Fruit fly (Drosophila melanogaster): ENCODE results near the gene CG32037.

Gene CG32037

dm6 chr3L:9509037-9509830 lies 17.2 kb upstream of the CG32037 start, which contains the start of gene CG3408 (continued):
- peak; percentile 84 for TF ChIP-seq sens (GFP tag)
- TF ChIP-seq fu2 (GFP tag; optimal IDR thresholded peaks at IDR 0.05): no peak
- no peak for TF ChIP-seq Hr78 (GFP tag; optimal IDR thresholded peaks at IDR 0.05)
- TF ChIP-seq grau (tag; optimal IDR thresholded peaks at IDR 0.05): no peak
- no peak for TF ChIP-seq bcd (GFP tag; optimal IDR thresholded peaks at IDR 0.05)
- peak in 1 of 2 experiments; percentile 77 for TF ChIP-seq Eip74EF (GFP tag; optimal IDR thresholded peaks at IDR 0.05)
- no peak for TF ChIP-seq CG5953 (GFP tag; IDR thresholded peaks at IDR 0.05)
- TF ChIP-seq CG11560 (tag; IDR thresholded peaks at IDR 0.05): no peak
- TF ChIP-seq Ada2b (GFP tag; IDR thresholded peaks at IDR 0.05): no peak
- no peak for TF ChIP-seq CG8944 (GFP tag; optimal IDR thresholded peaks at IDR 0.05)
- no peak for TF ChIP-seq CG7963 (GFP tag; IDR thresholded peaks at IDR 0.05; ENCODE audit: partially characterized antibody)
- no peak for TF ChIP-seq CG7928 (GFP tag; optimal IDR thresholded peaks at IDR 0.05)
- peak; percentile 23; the same call in 1 of the 2 replicates for TF ChIP-seq GATAe (GFP tag; conservative IDR thresholded peaks at IDR 0.05)
- TF ChIP-seq ash1 (GFP tag; optimal IDR thresholded peaks at IDR 0.05): no peak
- no peak for TF ChIP-seq Oli (tag; optimal IDR thresholded peaks at IDR 0.05)
- TF ChIP-seq Optix (GFP tag; IDR thresholded peaks at IDR 0.05): 0 out of 3 replicates have a peak, but pooled peaks have one; percentile 11
- TF ChIP-seq ato (GFP tag; IDR thresholded peaks at IDR 0.05; ENCODE audit: partially characterized antibody): no peak
- no peak for TF ChIP-seq chm (GFP tag; IDR thresholded peaks at IDR 0.05)
- TF ChIP-seq repo (GFP tag; optimal IDR thresholded peaks at IDR 0.05): no peak
- TF ChIP-seq zen2 (GFP tag; IDR thresholded peaks at IDR 0.05; ENCODE audit: partially characterized antibody): no peak
- TF ChIP-seq Sox102F (GFP tag; optimal IDR thresholded peaks at IDR 0.05): no peak
- TF ChIP-seq sim (GFP tag; IDR thresholded peaks at IDR 0.05): no peak
- TF ChIP-seq eve (GFP tag; optimal IDR thresholded peaks at IDR 0.05): no peak
- TF ChIP-seq tll (GFP tag; optimal IDR thresholded peaks at IDR 0.05): no peak
- peak; percentile 71 for TF ChIP-seq CG12659 (GFP tag; optimal IDR thresholded peaks at IDR 0.05)
- no peak for TF ChIP-seq hbn (GFP tag; IDR thresholded peaks at IDR 0.05; ENCODE audit: partially characterized antibody)
- TF ChIP-seq NK7.1 (GFP tag; optimal IDR thresholded peaks at IDR 0.05): no peak
- no peak for TF ChIP-seq nerfin-2 (GFP tag; IDR thresholded peaks at IDR 0.05; ENCODE audit: partially characterized antibody)
- no peak for TF ChIP-seq CG1647 (GFP tag; optimal IDR thresholded peaks at IDR 0.05)
- no peak for TF ChIP-seq hkb (optimal IDR thresholded peaks at IDR 0.05)
- no peak for TF ChIP-seq hkb (GFP tag; IDR thresholded peaks at IDR 0.05)
- no peak for TF ChIP-seq Oaz (GFP tag; IDR thresholded peaks at IDR 0.05)
- no peak for TF ChIP-seq Sry-β (GFP tag; optimal IDR thresholded peaks at IDR 0.05)
- TF ChIP-seq Scr (GFP tag; IDR thresholded peaks at IDR 0.05; ENCODE audit: partially characterized antibody): peak; percentile 54
- 0 out of 3 replicates have a peak, but pooled peaks have one; percentile 8 for TF ChIP-seq Aef1 (GFP tag; IDR thresholded peaks at IDR 0.05)
- TF ChIP-seq CG4820 (GFP tag; optimal IDR thresholded peaks at IDR 0.05): no peak
- no peak for TF ChIP-seq CG9817 (tag; optimal IDR thresholded peaks at IDR 0.05)
- TF ChIP-seq crp (GFP tag; optimal IDR thresholded peaks at IDR 0.05): no peak
- no peak for TF ChIP-seq ERR (GFP tag; optimal IDR thresholded peaks at IDR 0.05)
- TF ChIP-seq CG2129 (GFP tag; IDR thresholded peaks at IDR 0.05; ENCODE audit: partially characterized antibody): no peak
- TF ChIP-seq jumu (GFP tag; optimal IDR thresholded peaks at IDR 0.05): no peak
- TF ChIP-seq CG11504 (tag; optimal IDR thresholded peaks at IDR 0.05): peak; percentile 18
- TF ChIP-seq CG30020 (tag; optimal IDR thresholded peaks at IDR 0.05): no peak
- no peak for TF ChIP-seq CG9727 (GFP tag; optimal IDR thresholded peaks at IDR 0.05)
- no peak for TF ChIP-seq CG1024 (GFP tag; IDR thresholded peaks at IDR 0.05)
- no peak for TF ChIP-seq croc (GFP tag; conservative IDR thresholded peaks at IDR 0.05)
- no peak for TF ChIP-seq CG15011 (GFP tag; optimal IDR thresholded peaks at IDR 0.05)
- peak in 1 of 2 experiments; percentile 18 for TF ChIP-seq Hr51 (GFP tag; optimal IDR thresholded peaks at IDR 0.05)

Data from whole organism, embryonic.